Worm (Caenorhabditis elegans) whole organism, midembryonic: ENCODE data around the gene ran-2.

ENCODE experiments used
- T22C8.4 ChIP-seq: fragments of 200-800 bp; sonication (Bioruptor generic); IDR thresholded peaks from 2 replicates; pipeline ENCODE4 v1.3.6; 2022; ENCODE audit warnings: missing genetic modification characterization, missing compliant biosample characterization
- cog-1 ChIP-seq: sonication (generic microtip); optimal IDR thresholded peaks from 2 replicates; lab custom pipeline; 2016; ENCODE audit warnings: missing genetic modification characterization, missing compliant biosample characterization
- flt-1 ChIP-seq: fragments of 200-800 bp; sonication (Bioruptor generic); IDR thresholded peaks from 2 replicates; pipeline ENCODE4 v1.3.6; 2022; ENCODE audit warnings: missing genetic modification characterization, missing compliant biosample characterization
- klf-2 ChIP-seq: fragments of 200-800 bp; sonication (Bioruptor generic); conservative IDR thresholded peaks from 2 replicates; pipeline ENCODE4 v1.3.6; 2022; ENCODE audit warnings: missing genetic modification reagents, missing genetic modification characterization, missing compliant biosample characterization
- med-1 ChIP-seq: sonication (generic microtip); optimal IDR thresholded peaks from 2 replicates; lab custom pipeline; 2017; ENCODE audit warnings: missing genetic modification characterization, mild to moderate bottlenecking, missing compliant biosample characterization, antibody characterized with exemption, missing genetic modification reagents; ENCODE audit not compliant: insufficient read depth
- ref-1 ChIP-seq: fragments of 200-800 bp; sonication (Bioruptor generic); conservative IDR thresholded peaks from 2 replicates; pipeline ENCODE4 v1.3.6; 2022; ENCODE audit warnings: missing genetic modification reagents, missing genetic modification characterization, missing compliant biosample characterization
- tab-1 ChIP-seq: fragments of 200-800 bp; sonication (Bioruptor generic); IDR thresholded peaks from 2 replicates; pipeline ENCODE4 v1.3.6; 2022; ENCODE audit warnings: missing genetic modification characterization, missing compliant biosample characterization
- ztf-23 ChIP-seq: fragments of 200-800 bp; sonication (Bioruptor generic); IDR thresholded peaks from 2 replicates; pipeline ENCODE4 v1.3.6; 2022; ENCODE audit warnings: missing genetic modification reagents, missing genetic modification characterization, missing compliant biosample characterization
- ztf-29 ChIP-seq: fragments of 200-800 bp; sonication (Bioruptor generic); IDR thresholded peaks from 2 replicates; pipeline ENCODE4 v1.3.6; 2022; ENCODE audit warnings: missing genetic modification reagents, missing genetic modification characterization, missing compliant biosample characterization

ran-2 gene

ce11 chrIII:7979659-7980058 lies 46.3 kb downstream of the ran-2 start, which contains the start of gene clp-1:
TSS of gene clp-1 (plus strand) at chrIII:7979959.
- TF ChIP-seq T22C8.4 (no peak), ztf-23 (GFP tag; lab: Robert Waterston, UW) (no peak), cog-1 (tag; lab: Kevin White, UChicago) (no peak), tab-1 (GFP tag; lab: Robert Waterston, UW) (no peak), ztf-29 (GFP tag; lab: Robert Waterston, UW) (no peak), ref-1 (GFP tag; lab: Robert Waterston, UW) (no peak), klf-2 (GFP tag; lab: Robert Waterston, UW) (no peak), flt-1 (GFP tag; lab: Robert Waterston, UW) (no peak), med-1 (GFP tag; lab: Kevin White, UChicago) (no peak)

- no peak for TF ChIP-seq ztf-23 (GFP tag; lab: Robert Waterston, UW)
- TF ChIP-seq flt-1 (GFP tag; lab: Robert Waterston, UW) = no peak
- TF ChIP-seq klf-2 (GFP tag; lab: Robert Waterston, UW) = no peak
- no peak for TF ChIP-seq T22C8.4
- no peak for TF ChIP-seq med-1 (GFP tag; lab: Kevin White, UChicago)
- no peak for TF ChIP-seq ztf-29 (GFP tag; lab: Robert Waterston, UW)
These were observed 47.9 kb downstream of the ran-2 start for ce11 chrIII:7981233-7981632.

ce11 chrIII:7981938-7982337 lies 48.6 kb downstream of the ran-2 start:
- TF ChIP-seq flt-1 (GFP tag; lab: Robert Waterston, UW) = no peak

ce11 chrIII:7986585-7987171 lies 53.3 kb downstream of the ran-2 start, which contains the start of gene hrpk-2:
TSS of gene hrpk-2 (plus strand) at chrIII:7987121.
- TF ChIP-seq flt-1 (GFP tag; lab: Robert Waterston, UW) = no peak
- no peak for TF ChIP-seq med-1 (GFP tag; lab: Kevin White, UChicago)
- TF ChIP-seq ztf-23 (GFP tag; lab: Robert Waterston, UW) = no peak
- no peak for TF ChIP-seq ztf-29 (GFP tag; lab: Robert Waterston, UW)
- no peak for TF ChIP-seq T22C8.4
- TF ChIP-seq ref-1 (GFP tag; lab: Robert Waterston, UW) = no peak
- TF ChIP-seq cog-1 (tag; lab: Kevin White, UChicago) = no peak
- no peak for TF ChIP-seq klf-2 (GFP tag; lab: Robert Waterston, UW)
- TF ChIP-seq tab-1 (GFP tag; lab: Robert Waterston, UW) = no peak
